Worm (Caenorhabditis elegans) whole organism, L4 larva: ENCODE measurements around the gene fbn-1.

ENCODE experiments used
- madf-5 ChIP-seq, 2 experiments: fragments of 200-800 bp; sonication (Bioruptor generic); IDR thresholded peaks; 2 replicates each; pipeline ENCODE4 v1.3.6; 2022; ENCODE audit warnings: missing compliant biosample characterization in 2 of 2, missing genetic modification characterization in 2 of 2
- nhr-102 ChIP-seq: sonication (generic microtip); optimal IDR thresholded peaks from 2 replicates; lab custom pipeline; 2016; ENCODE audit warnings: mild to moderate bottlenecking, missing genetic modification characterization, moderate library complexity, missing compliant biosample characterization

DNA sequence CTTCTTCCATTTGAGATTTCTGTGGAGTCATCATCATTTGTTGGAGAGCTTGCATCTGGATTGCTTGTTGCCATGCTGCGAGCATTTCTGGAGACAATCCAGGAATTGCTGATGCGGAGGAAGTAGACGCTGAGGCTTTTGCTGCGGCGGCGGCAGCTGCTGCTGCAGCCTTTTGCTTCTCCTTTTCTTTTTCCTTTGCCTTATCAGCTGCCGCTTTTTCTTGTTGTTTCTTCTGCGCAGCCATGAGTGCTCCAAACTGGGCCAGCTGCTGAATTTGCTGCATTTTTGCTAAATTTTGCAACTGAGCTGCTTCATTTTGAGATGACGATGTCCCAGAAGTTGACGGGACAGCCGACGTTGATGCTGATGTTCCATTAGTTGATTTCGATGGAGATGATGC lies 30.3 kb downstream of the fbn-1 start:
- TF ChIP-seq madf-5 (GFP tag; IDR thresholded peaks at IDR 0.05; lab: Robert Waterston, UW): no peak
- no peak for TF ChIP-seq nhr-102
